Worm (Caenorhabditis elegans) whole organism, young adult: Measurements from ENCODE around the gene M03C11.3.

ENCODE experiments used
- F37B4.10 ChIP-seq: fragments of 200-800 bp; sonication (Bioruptor generic); IDR thresholded peaks from 2 replicates; pipeline ENCODE4 v1.3.6; 2022; ENCODE audit warnings: missing genetic modification characterization, missing compliant biosample characterization
- F49E8.2 ChIP-seq: sonication (generic microtip); optimal IDR thresholded peaks from 3 replicates; lab custom pipeline; 2017; ENCODE audit warnings: missing genetic modification characterization, mild to moderate bottlenecking, missing compliant biosample characterization, antibody characterized with exemption, moderate library complexity; ENCODE audit not compliant: insufficient read depth
- F52B5.7 ChIP-seq: sonication (generic microtip); optimal IDR thresholded peaks from 2 replicates; lab custom pipeline; 2016; ENCODE audit warnings: mild to moderate bottlenecking, missing genetic modification characterization, missing compliant biosample characterization
- F57A8.1 ChIP-seq: fragments of 200-800 bp; sonication (Bioruptor generic); optimal IDR thresholded peaks from 2 replicates; lab custom pipeline; 2018; ENCODE audit warnings: mild to moderate bottlenecking, missing genetic modification characterization, moderate library complexity, missing compliant biosample characterization
- K12H6.12 ChIP-seq: fragments of 200-800 bp; sonication (Bioruptor generic); optimal IDR thresholded peaks from 2 replicates; lab custom pipeline; 2018; ENCODE audit warnings: mild to moderate bottlenecking, missing genetic modification characterization, missing compliant biosample characterization
- aptf-2 ChIP-seq: fragments of 200-800 bp; sonication (Bioruptor generic); conservative IDR thresholded peaks from 2 replicates; pipeline ENCODE4 v1.3.6; 2022; ENCODE audit warnings: missing genetic modification reagents, missing genetic modification characterization, missing compliant biosample characterization
- ccch-3 ChIP-seq: fragments of 200-800 bp; sonication (Bioruptor generic); optimal IDR thresholded peaks from 2 replicates; lab custom pipeline; 2018; ENCODE audit warnings: mild to moderate bottlenecking, missing genetic modification characterization, missing compliant biosample characterization
- ceh-27 ChIP-seq: fragments of 200-800 bp; sonication (Bioruptor generic); optimal IDR thresholded peaks from 2 replicates; lab custom pipeline; 2018; ENCODE audit warnings: mild to moderate bottlenecking, missing genetic modification characterization, moderate library complexity, missing compliant biosample characterization
- ceh-91 ChIP-seq: fragments of 200-800 bp; sonication (Bioruptor generic); IDR thresholded peaks from 2 replicates; pipeline ENCODE4 v1.3.6; 2022; ENCODE audit warnings: missing genetic modification reagents, missing genetic modification characterization, missing compliant biosample characterization
- die-1 ChIP-seq: sonication (generic microtip); optimal IDR thresholded peaks from 2 replicates; lab custom pipeline; 2016; ENCODE audit warnings: missing genotype, mild to moderate bottlenecking, missing genetic modification characterization, missing compliant biosample characterization
- egrh-3 ChIP-seq: fragments of 200-800 bp; sonication (Bioruptor generic); IDR thresholded peaks from 2 replicates; pipeline ENCODE4 v1.3.6; 2022; ENCODE audit warnings: missing genetic modification reagents, missing genetic modification characterization, missing compliant biosample characterization
- ets-4 ChIP-seq: fragments of 200-800 bp; sonication (Bioruptor generic); optimal IDR thresholded peaks from 2 replicates; lab custom pipeline; 2018; ENCODE audit warnings: mild to moderate bottlenecking, missing genetic modification characterization, missing compliant biosample characterization
- gei-17 ChIP-seq: fragments of 200-800 bp; sonication (Bioruptor generic); optimal IDR thresholded peaks from 2 replicates; lab custom pipeline; 2018; ENCODE audit warnings: mild to moderate bottlenecking, missing genetic modification characterization, missing compliant biosample characterization
- hlh-26 ChIP-seq: fragments of 200-800 bp; sonication (Bioruptor generic); conservative IDR thresholded peaks from 2 replicates; pipeline ENCODE4 v1.3.6; 2022; ENCODE audit warnings: missing genetic modification reagents, missing genetic modification characterization, missing compliant biosample characterization
- lag-1 ChIP-seq: fragments of 200-800 bp; sonication (Bioruptor generic); IDR thresholded peaks from 2 replicates; pipeline ENCODE4 v1.3.6; 2022; ENCODE audit warnings: missing genetic modification reagents, missing genetic modification characterization, missing compliant biosample characterization
- let-607 ChIP-seq, 2 experiments: fragments of 200-800 bp in 1 of 2; sonication (Bioruptor generic) in 1 of 2; sonication (generic microtip) in 1 of 2; optimal IDR thresholded peaks; 2 replicates each; lab custom pipeline; 2016 to 2018; ENCODE audit warnings: mild to moderate bottlenecking in 2 of 2, missing compliant biosample characterization in 2 of 2, missing genetic modification characterization in 2 of 2, moderate library complexity in 2 of 2, missing genotype in 1 of 2
- lin-26 ChIP-seq: fragments of 200-800 bp; sonication (Bioruptor generic); IDR thresholded peaks from 2 replicates; pipeline ENCODE4 v1.3.6; 2022; ENCODE audit warnings: missing genetic modification reagents, missing genetic modification characterization, missing compliant biosample characterization
- mes-4 ChIP-seq: sonication (generic microtip); optimal IDR thresholded peaks from 2 replicates; lab custom pipeline; 2016; ENCODE audit warnings: missing genotype, missing genetic modification characterization, missing compliant biosample characterization
- nhr-80 ChIP-seq: sonication (generic microtip); optimal IDR thresholded peaks from 2 replicates; lab custom pipeline; 2016; ENCODE audit warnings: missing genetic modification characterization, missing compliant biosample characterization
- snpc-4 ChIP-seq, 5 experiments: fragments of 150-350 bp in 1 of 5; sonication (generic microtip) in 4 of 5; optimal IDR thresholded peaks; 2 replicates each; lab custom pipeline; 2014 to 2018; ENCODE audit warnings: missing genetic modification characterization in 5 of 5, missing biosample characterization in 3 of 5, antibody characterized with exemption in 2 of 5, mild to moderate bottlenecking in 2 of 5, missing compliant biosample characterization in 2 of 5, missing genotype in 2 of 5, moderate library complexity in 2 of 5, missing genetic modification reagents in 1 of 5
- tlf-1 ChIP-seq: fragments of 200-800 bp; sonication (Bioruptor generic); optimal IDR thresholded peaks from 2 replicates; lab custom pipeline; 2018; ENCODE audit warnings: mild to moderate bottlenecking, missing genetic modification characterization, missing compliant biosample characterization
- zfh-2 ChIP-seq: fragments of 200-800 bp; sonication (Bioruptor generic); conservative IDR thresholded peaks from 2 replicates; pipeline ENCODE4 v1.3.6; 2022; ENCODE audit warnings: missing genetic modification reagents, missing genetic modification characterization, missing compliant biosample characterization
- ztf-18 ChIP-seq: sonication (generic microtip); optimal IDR thresholded peaks from 2 replicates; lab custom pipeline; 2016; ENCODE audit warnings: missing genotype, mild to moderate bottlenecking, missing genetic modification characterization, missing compliant biosample characterization
- ztf-25 ChIP-seq: fragments of 200-800 bp; sonication (Bioruptor generic); IDR thresholded peaks from 2 replicates; pipeline ENCODE4 v1.3.6; 2022; ENCODE audit warnings: missing genetic modification reagents, missing genetic modification characterization, missing compliant biosample characterization

Gene M03C11.3

ce11 chrIII:10358751-10359150 is 46.1 kb upstream of the M03C11.3 start:
- TF ChIP-seq snpc-4 (GFP tag; optimal IDR thresholded peaks at IDR 0.05; lab: Kevin White, UChicago) (no peak), snpc-4 (tag; optimal IDR thresholded peaks at IDR 0.05; lab: Kevin White, UChicago) (no peak), die-1 (no peak), lin-26 (GFP tag; lab: Robert Waterston, UW) (no peak), ceh-27 (GFP tag; lab: Kevin White, UChicago) (peak; percentile 35), F57A8.1 (GFP tag; lab: Kevin White, UChicago) (no peak)
- TF ChIP-seq, all 124 proteins: peak for 1

DNA sequence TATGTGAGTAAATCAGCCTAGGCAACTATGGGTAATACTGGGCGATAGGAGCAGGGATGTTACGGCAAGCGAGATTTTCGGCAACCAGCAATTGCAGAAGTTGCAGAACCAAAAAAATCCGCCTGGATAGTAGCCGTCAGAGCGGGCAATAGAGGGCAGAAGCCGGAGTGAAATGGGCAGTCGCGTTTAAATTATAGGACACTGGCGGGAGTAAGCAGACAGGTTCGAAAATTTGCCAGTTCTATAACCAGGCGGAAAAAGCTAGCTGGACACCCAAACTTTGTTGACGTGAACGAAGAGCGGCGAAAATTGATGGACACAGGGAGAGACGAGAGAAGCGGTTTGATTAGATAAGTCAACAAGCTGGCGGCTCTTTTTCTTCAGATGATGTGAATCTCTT is 45.0 kb upstream of the M03C11.3 start:
- no peak for TF ChIP-seq ztf-18 (tag; lab: Kevin White, UChicago)

ce11 chrIII:10361456-10361855 is 43.4 kb upstream of the M03C11.3 start:
- TF ChIP-seq ztf-25 (GFP tag; lab: Robert Waterston, UW) (no peak), aptf-2 (no peak), ceh-91 (GFP tag; lab: Robert Waterston, UW) (no peak), tlf-1 (GFP tag; lab: Kevin White, UChicago) (no peak)

DNA sequence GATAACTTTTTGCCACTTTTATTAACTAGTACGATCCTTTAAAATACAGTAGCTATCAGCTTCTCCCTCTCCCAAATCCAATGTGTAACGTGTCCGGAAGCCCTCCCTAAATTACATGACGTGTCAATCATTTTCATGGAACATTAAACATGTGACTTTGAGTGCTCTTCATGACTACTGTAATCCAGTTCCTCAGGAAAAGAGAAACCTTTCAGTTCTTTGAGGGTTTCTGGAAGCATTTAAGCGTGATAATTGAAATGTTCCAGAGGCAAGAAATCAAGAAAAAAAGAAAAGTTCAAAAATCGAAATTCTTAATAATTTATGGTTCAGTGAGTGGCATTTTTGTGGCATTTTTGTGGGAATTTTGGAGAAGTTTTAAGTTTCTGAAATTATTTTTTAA is 42.0 kb upstream of the M03C11.3 start:
- TF ChIP-seq F37B4.10 (GFP tag; lab: Robert Waterston, UW): no peak

- TF ChIP-seq gei-17 (GFP tag; lab: Kevin White, UChicago) (no peak), mes-4 (no peak), lag-1 (GFP tag; lab: Robert Waterston, UW) (no peak), F37B4.10 (GFP tag; lab: Robert Waterston, UW) (no peak)
These were observed 40.2 kb upstream of the M03C11.3 start, which contains the start of gene tbc-8 for ce11 chrIII:10364656-10365055. TSS of gene tbc-8 (plus strand) at chrIII:10364956.

DNA sequence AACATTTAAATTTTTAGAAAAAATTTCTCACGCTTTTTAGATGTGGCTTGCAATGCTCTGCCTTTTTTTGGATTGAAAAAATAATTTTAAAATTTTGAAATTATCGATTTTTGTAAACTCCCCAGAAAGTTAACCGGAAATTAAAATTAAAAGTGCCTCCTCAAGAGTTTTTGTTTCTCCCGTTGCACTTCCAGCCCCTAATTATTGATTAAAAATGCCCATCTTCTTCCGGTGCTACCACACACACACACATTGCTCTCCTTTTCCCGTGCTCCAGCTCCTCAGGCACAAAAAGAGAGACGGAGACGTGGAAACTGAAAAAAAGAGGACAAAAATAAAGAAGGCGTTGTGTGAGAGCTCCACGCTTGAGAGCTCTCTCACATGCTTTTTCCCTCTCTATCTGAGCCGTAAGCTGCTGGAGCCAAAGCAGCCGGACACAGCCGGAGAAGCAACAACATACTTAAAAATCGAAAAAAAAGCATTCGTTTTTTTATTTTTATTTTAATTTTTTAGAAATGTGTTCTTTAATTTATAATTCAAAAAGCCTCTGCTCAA is 37.4 kb upstream of the M03C11.3 start:
- TF ChIP-seq K12H6.12 (tag; lab: Kevin White, UChicago) (peak; percentile 44), ets-4 (GFP tag; lab: Kevin White, UChicago) (no peak), ceh-27 (GFP tag; lab: Kevin White, UChicago) (peak; percentile 4)

DNA sequence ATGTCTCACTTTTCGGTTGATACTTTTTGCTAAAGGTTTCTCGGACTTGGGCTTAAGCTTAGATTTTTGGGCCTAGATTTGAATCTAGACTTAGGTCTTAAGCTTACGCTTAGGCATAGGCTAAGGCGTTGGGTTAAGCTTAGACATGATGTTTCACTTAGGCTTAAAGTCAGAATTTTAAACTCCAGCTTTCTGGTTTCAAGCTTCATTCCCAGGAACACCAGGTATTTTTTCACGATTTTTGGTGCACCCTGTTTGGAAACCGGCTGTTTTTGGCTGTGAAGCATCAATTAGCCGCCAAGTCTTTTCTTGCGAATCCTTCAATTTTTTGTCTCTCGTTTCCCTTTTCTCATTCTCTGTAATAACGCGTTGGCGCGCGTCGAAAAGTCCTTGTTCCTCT is 31.0 kb upstream of the M03C11.3 start:
- TF ChIP-seq F37B4.10 (GFP tag; lab: Robert Waterston, UW): 0 out of 2 replicates have a peak, but pooled peaks have one; percentile 41
- TF ChIP-seq F52B5.7: no peak

ce11 chrIII:10376041-10376440 is 28.8 kb upstream of the M03C11.3 start:
- TF ChIP-seq ets-4 (GFP tag; lab: Kevin White, UChicago): no peak
- peak; percentile 67 for TF ChIP-seq nhr-80 (tag; lab: Kevin White, UChicago)

DNA sequence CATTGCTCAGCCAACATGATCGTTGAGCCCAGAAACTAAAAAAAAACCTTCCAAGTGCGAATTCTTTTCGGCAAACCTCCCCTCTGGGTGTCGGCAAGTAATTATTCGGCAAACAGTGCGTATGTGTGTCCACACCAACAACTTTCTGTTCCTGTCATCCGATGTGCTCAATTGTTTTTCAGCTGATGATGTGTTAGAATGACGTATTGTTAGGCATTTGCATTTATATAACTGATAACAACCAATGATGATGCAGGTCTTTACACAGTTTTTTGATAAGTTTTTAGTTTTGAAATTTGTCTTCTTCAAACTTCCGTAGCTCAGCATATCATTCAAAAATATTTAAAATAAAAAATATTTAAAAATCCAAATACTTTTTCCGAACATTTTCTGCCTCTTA is 26.0 kb upstream of the M03C11.3 start:
- no peak for TF ChIP-seq zfh-2 (GFP tag; lab: Robert Waterston, UW)
- TF ChIP-seq nhr-80 (tag; lab: Kevin White, UChicago): peak; percentile 57
- TF ChIP-seq hlh-26 (GFP tag; lab: Robert Waterston, UW): no peak
- TF ChIP-seq F57A8.1 (GFP tag; lab: Kevin White, UChicago): no peak
- no peak for TF ChIP-seq egrh-3
- TF ChIP-seq ztf-18 (tag; lab: Kevin White, UChicago): no peak
- TF ChIP-seq F49E8.2 (tag; lab: Kevin White, UChicago): no peak
- TF ChIP-seq let-607 (tag; optimal IDR thresholded peaks at IDR 0.05; lab: Kevin White, UChicago): no peak
- no peak for TF ChIP-seq ccch-3 (GFP tag; lab: Kevin White, UChicago)
